Worm (Caenorhabditis elegans) whole organism, young adult: ENCODE results near the gene Y47G7B.2.
A peak's percentile ranks its signal among the peaks of the same experiment; 100 is the strongest.

Experiments
- B0336.3 ChIP-seq: fragments of 200-800 bp; sonication (Bioruptor generic); IDR thresholded peaks from 2 replicates; pipeline ENCODE4 v1.3.6; 2022; ENCODE audit warnings: missing genetic modification characterization, missing compliant biosample characterization
- C17E4.6 ChIP-seq: fragments of 200-800 bp; sonication (Bioruptor generic); IDR thresholded peaks from 2 replicates; pipeline ENCODE4 v1.3.6; 2022; ENCODE audit warnings: missing genetic modification reagents, missing genetic modification characterization, missing compliant biosample characterization
- F10E7.11 ChIP-seq: sonication (generic microtip); optimal IDR thresholded peaks from 2 replicates; lab custom pipeline; 2017; ENCODE audit warnings: mild to moderate bottlenecking, missing genetic modification characterization, moderate library complexity, missing compliant biosample characterization
- F23B12.7 ChIP-seq: sonication (generic microtip); optimal IDR thresholded peaks from 2 replicates; lab custom pipeline; 2017; ENCODE audit warnings: missing genetic modification characterization, mild to moderate bottlenecking, missing compliant biosample characterization, antibody characterized with exemption, moderate library complexity; ENCODE audit not compliant: insufficient read depth
- F39B2.1 ChIP-seq: fragments of 200-800 bp; sonication (Bioruptor generic); IDR thresholded peaks from 2 replicates; pipeline ENCODE4 v1.3.6; 2022; ENCODE audit warnings: missing genetic modification reagents, missing genetic modification characterization, missing compliant biosample characterization
- F57C9.4 ChIP-seq: sonication (generic microtip); optimal IDR thresholded peaks from 2 replicates; lab custom pipeline; 2017; ENCODE audit warnings: mild to moderate bottlenecking, missing genetic modification characterization, missing compliant biosample characterization
- Y95B8A.8 ChIP-seq: fragments of 200-800 bp; sonication (Bioruptor generic); IDR thresholded peaks from 2 replicates; pipeline ENCODE4 v1.3.6; 2022; ENCODE audit warnings: missing genetic modification reagents, missing genetic modification characterization, missing compliant biosample characterization
- ZK185.1 ChIP-seq: sonication (generic microtip); optimal IDR thresholded peaks from 2 replicates; lab custom pipeline; 2016; ENCODE audit warnings: mild to moderate bottlenecking, missing genetic modification characterization, missing compliant biosample characterization; ENCODE audit not compliant: poor library complexity, severe bottlenecking
- aptf-2 ChIP-seq: fragments of 200-800 bp; sonication (Bioruptor generic); conservative IDR thresholded peaks from 2 replicates; pipeline ENCODE4 v1.3.6; 2022; ENCODE audit warnings: missing genetic modification reagents, missing genetic modification characterization, missing compliant biosample characterization
- aptf-3 ChIP-seq: fragments of 200-800 bp; sonication (Bioruptor generic); IDR thresholded peaks from 2 replicates; pipeline ENCODE4 v1.3.6; 2022; ENCODE audit warnings: missing genetic modification characterization, missing compliant biosample characterization
- athp-1 ChIP-seq: sonication (generic microtip); optimal IDR thresholded peaks from 2 replicates; lab custom pipeline; 2017; ENCODE audit warnings: mild to moderate bottlenecking, missing genetic modification characterization, missing compliant biosample characterization
- cebp-1 ChIP-seq, 2 experiments: fragments of 200-800 bp in 1 of 2; sonication (Bioruptor generic) in 1 of 2; sonication (generic microtip) in 1 of 2; IDR thresholded peaks in 1 of 2; optimal IDR thresholded peaks in 1 of 2; 2 replicates each; pipeline versions ENCODE4 v1.3.6 to Lab custom; 2017 to 2022; ENCODE audit warnings: missing compliant biosample characterization in 2 of 2, missing genetic modification characterization in 2 of 2, mild to moderate bottlenecking in 1 of 2, missing genetic modification reagents in 1 of 2, moderate library complexity in 1 of 2
- cebp-2 ChIP-seq: fragments of 200-800 bp; sonication (Bioruptor generic); IDR thresholded peaks from 2 replicates; pipeline ENCODE4 v1.3.6; 2022; ENCODE audit warnings: missing genetic modification characterization, missing compliant biosample characterization
- ceh-100 ChIP-seq: fragments of 200-800 bp; sonication (Bioruptor generic); IDR thresholded peaks from 2 replicates; pipeline ENCODE4 v1.3.6; 2022; ENCODE audit warnings: missing genetic modification reagents, missing genetic modification characterization, missing compliant biosample characterization
- ceh-27 ChIP-seq: fragments of 200-800 bp; sonication (Bioruptor generic); optimal IDR thresholded peaks from 2 replicates; lab custom pipeline; 2018; ENCODE audit warnings: mild to moderate bottlenecking, missing genetic modification characterization, moderate library complexity, missing compliant biosample characterization
- ceh-40 ChIP-seq: fragments of 200-800 bp; sonication (Bioruptor generic); IDR thresholded peaks from 2 replicates; pipeline ENCODE4 v1.3.6; 2022; ENCODE audit warnings: missing genetic modification characterization, missing compliant biosample characterization
- chd-7 ChIP-seq: sonication (generic microtip); optimal IDR thresholded peaks from 2 replicates; lab custom pipeline; 2016; ENCODE audit warnings: mild to moderate bottlenecking, missing genetic modification characterization, moderate library complexity, missing compliant biosample characterization
- dpff-1 ChIP-seq: sonication (generic microtip); optimal IDR thresholded peaks from 2 replicates; lab custom pipeline; 2017; ENCODE audit warnings: mild to moderate bottlenecking, missing genetic modification characterization, missing compliant biosample characterization
- egl-44 ChIP-seq: fragments of 200-800 bp; sonication (Bioruptor generic); IDR thresholded peaks from 2 replicates; pipeline ENCODE4 v1.3.6; 2022; ENCODE audit warnings: missing genetic modification reagents, missing genetic modification characterization, missing compliant biosample characterization
- ekl-4 ChIP-seq: fragments of 200-800 bp; sonication (Bioruptor generic); IDR thresholded peaks from 2 replicates; pipeline ENCODE4 v1.3.6; 2022; ENCODE audit warnings: missing genetic modification reagents, missing genetic modification characterization, missing compliant biosample characterization
- ets-4 ChIP-seq: fragments of 200-800 bp; sonication (Bioruptor generic); optimal IDR thresholded peaks from 2 replicates; lab custom pipeline; 2018; ENCODE audit warnings: mild to moderate bottlenecking, missing genetic modification characterization, missing compliant biosample characterization
- hlh-12 ChIP-seq: sonication (generic microtip); optimal IDR thresholded peaks from 2 replicates; lab custom pipeline; 2016; ENCODE audit warnings: missing genetic modification characterization, missing compliant biosample characterization
- hrde-1 ChIP-seq: sonication (generic microtip); optimal IDR thresholded peaks from 2 replicates; lab custom pipeline; 2016; ENCODE audit warnings: missing genetic modification characterization, mild to moderate bottlenecking, missing compliant biosample characterization, moderate library complexity, missing genotype, missing genetic modification reagents, borderline replicate concordance
- hsf-1 ChIP-seq: fragments of 200-800 bp; sonication (Bioruptor generic); IDR thresholded peaks from 2 replicates; pipeline ENCODE4 v1.3.6; 2022; ENCODE audit warnings: missing genetic modification reagents, missing genetic modification characterization, missing compliant biosample characterization
- let-607 ChIP-seq, 2 experiments: fragments of 200-800 bp in 1 of 2; sonication (Bioruptor generic) in 1 of 2; sonication (generic microtip) in 1 of 2; optimal IDR thresholded peaks; 2 replicates each; lab custom pipeline; 2016 to 2018; ENCODE audit warnings: mild to moderate bottlenecking in 2 of 2, missing compliant biosample characterization in 2 of 2, missing genetic modification characterization in 2 of 2, moderate library complexity in 2 of 2, missing genotype in 1 of 2
- lin-26 ChIP-seq: fragments of 200-800 bp; sonication (Bioruptor generic); IDR thresholded peaks from 2 replicates; pipeline ENCODE4 v1.3.6; 2022; ENCODE audit warnings: missing genetic modification reagents, missing genetic modification characterization, missing compliant biosample characterization
- lsl-1 ChIP-seq: fragments of 200-800 bp; sonication (Bioruptor generic); optimal IDR thresholded peaks from 2 replicates; lab custom pipeline; 2018; ENCODE audit warnings: mild to moderate bottlenecking, missing genetic modification characterization, moderate library complexity, missing compliant biosample characterization
- madf-10 ChIP-seq: sonication (generic microtip); optimal IDR thresholded peaks from 2 replicates; lab custom pipeline; 2016; ENCODE audit warnings: mild to moderate bottlenecking, missing genetic modification characterization, missing compliant biosample characterization
- madf-6 ChIP-seq: fragments of 200-800 bp; sonication (Bioruptor generic); IDR thresholded peaks from 2 replicates; pipeline ENCODE4 v1.3.6; 2022; ENCODE audit warnings: missing genetic modification reagents, missing genetic modification characterization, missing compliant biosample characterization
- madf-8 ChIP-seq: fragments of 200-800 bp; sonication (Bioruptor generic); conservative IDR thresholded peaks from 2 replicates; pipeline ENCODE4 v1.3.6; 2022; ENCODE audit warnings: missing genetic modification reagents, missing genetic modification characterization, missing compliant biosample characterization
- mcd-1 ChIP-seq: fragments of 200-800 bp; sonication (Bioruptor generic); IDR thresholded peaks from 2 replicates; pipeline ENCODE4 v1.3.6; 2022; ENCODE audit warnings: missing genetic modification reagents, missing genetic modification characterization, missing compliant biosample characterization
- nfyb-1 ChIP-seq: fragments of 200-800 bp; sonication (Bioruptor generic); IDR thresholded peaks from 2 replicates; pipeline ENCODE4 v1.3.6; 2022; ENCODE audit warnings: missing genetic modification reagents, missing genetic modification characterization, missing compliant biosample characterization
- nhr-179 ChIP-seq: sonication (generic microtip); optimal IDR thresholded peaks from 2 replicates; lab custom pipeline; 2016; ENCODE audit warnings: mild to moderate bottlenecking, missing genetic modification characterization, missing compliant biosample characterization
- pbrm-1 ChIP-seq: fragments of 200-800 bp; sonication (Bioruptor generic); IDR thresholded peaks from 2 replicates; pipeline ENCODE4 v1.3.6; 2022; ENCODE audit warnings: missing genetic modification reagents, missing genetic modification characterization, missing compliant biosample characterization
- pha-4 ChIP-seq: fragments of 150-350 bp; sonication (generic microtip); optimal IDR thresholded peaks from 2 replicates; lab custom pipeline; 2014; ENCODE audit warnings: missing biosample characterization, missing genetic modification reagents, missing genetic modification characterization
- rpc-1 ChIP-seq, 2 experiments: fragments of 150-350 bp in 1 of 2; sonication (generic microtip) in 1 of 2; optimal IDR thresholded peaks; 2 replicates each; lab custom pipeline; 2014 to 2018; ENCODE audit warnings: missing biosample characterization in 1 of 2, missing genetic modification characterization in 1 of 2, missing genetic modification reagents in 1 of 2, missing genotype in 1 of 2
- snpc-1.1 ChIP-seq: sonication (generic microtip); optimal IDR thresholded peaks from 2 replicates; lab custom pipeline; 2017; ENCODE audit warnings: missing genetic modification characterization, mild to moderate bottlenecking, missing compliant biosample characterization, antibody characterized with exemption, moderate library complexity, missing genotype, missing genetic modification reagents; ENCODE audit not compliant: insufficient read depth
- snpc-1.3 ChIP-seq: sonication (generic microtip); optimal IDR thresholded peaks from 2 replicates; lab custom pipeline; 2017; ENCODE audit warnings: missing genetic modification characterization, mild to moderate bottlenecking, missing compliant biosample characterization, antibody characterized with exemption, moderate library complexity, missing genotype, missing genetic modification reagents; ENCODE audit not compliant: insufficient read depth
- snpc-3.4 ChIP-seq: sonication (generic microtip); optimal IDR thresholded peaks from 2 replicates; lab custom pipeline; 2017; ENCODE audit warnings: missing genetic modification characterization, mild to moderate bottlenecking, missing compliant biosample characterization, antibody characterized with exemption, moderate library complexity, missing genotype, missing genetic modification reagents
- ztf-25 ChIP-seq: fragments of 200-800 bp; sonication (Bioruptor generic); IDR thresholded peaks from 2 replicates; pipeline ENCODE4 v1.3.6; 2022; ENCODE audit warnings: missing genetic modification reagents, missing genetic modification characterization, missing compliant biosample characterization
- ztf-3 ChIP-seq: fragments of 200-800 bp; sonication (Bioruptor generic); optimal IDR thresholded peaks from 2 replicates; lab custom pipeline; 2018; ENCODE audit warnings: mild to moderate bottlenecking, missing genetic modification characterization, missing compliant biosample characterization

The Y47G7B.2 gene

DNA sequence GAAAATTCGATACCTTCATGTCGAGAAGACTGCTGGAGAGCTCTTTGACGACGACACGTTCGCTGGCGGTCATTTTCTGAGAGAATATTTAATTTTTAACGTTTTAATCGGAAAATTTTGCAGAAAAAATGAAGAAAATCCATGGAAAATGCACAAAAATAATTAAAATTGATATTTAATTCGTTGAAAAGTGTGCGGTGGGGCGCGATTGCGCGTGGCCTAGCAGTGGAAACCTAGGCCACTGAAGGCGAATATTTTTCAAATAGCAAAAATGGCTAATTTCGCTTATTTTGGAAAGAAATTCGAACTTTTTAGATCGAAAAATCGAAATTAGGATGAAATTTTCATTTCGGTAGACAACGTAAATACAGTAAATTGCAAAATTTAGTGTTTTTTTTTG lies 44.7 kb upstream of the Y47G7B.2 start, which contains the start of gene F29A7.6 (continued):
- TF ChIP-seq snpc-1.1: peak; percentile 5
- TF ChIP-seq cebp-2: no peak
- peak; percentile 38 for TF ChIP-seq ceh-100 (GFP tag; lab: Robert Waterston, UW)
- no peak for TF ChIP-seq cebp-1 (GFP tag; IDR thresholded peaks at IDR 0.05; lab: Robert Waterston, UW)
- TF ChIP-seq cebp-1 (tag; optimal IDR thresholded peaks at IDR 0.05; lab: Kevin White, UChicago): no peak
- TF ChIP-seq egl-44 (GFP tag; lab: Robert Waterston, UW): no peak
- TF ChIP-seq madf-8: peak; percentile 23
- TF ChIP-seq ceh-27 (GFP tag; lab: Kevin White, UChicago): peak; percentile 54
- TF ChIP-seq F10E7.11 (tag; lab: Kevin White, UChicago): no peak
- peak; percentile 96 for TF ChIP-seq mcd-1 (GFP tag; lab: Robert Waterston, UW)

DNA sequence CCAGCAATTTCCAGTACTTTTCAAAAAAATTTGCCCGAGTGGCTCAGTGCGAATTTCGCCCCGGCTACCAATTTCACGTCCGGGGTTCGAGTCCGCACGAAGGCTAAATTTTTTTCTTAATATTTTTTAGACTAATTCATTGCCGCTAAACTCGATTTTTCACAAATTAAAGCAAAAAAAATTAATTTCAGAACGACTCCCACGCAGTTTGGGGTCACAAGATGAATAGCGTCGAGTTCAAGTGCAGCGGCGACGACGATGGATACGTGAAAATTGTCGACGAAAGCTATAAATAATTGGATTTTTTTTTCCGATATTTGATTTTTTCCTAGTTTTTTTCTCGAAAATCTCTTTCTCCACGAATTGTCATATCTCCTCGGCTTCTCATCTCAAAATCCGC lies 43.5 kb upstream of the Y47G7B.2 start:
- TF ChIP-seq ekl-4 (0 out of 2 replicates have a peak, but pooled peaks have one; percentile 21), hlh-12 (tag; lab: Kevin White, UChicago) (no peak), F39B2.1 (GFP tag; lab: Robert Waterston, UW) (no peak), hsf-1 (GFP tag; lab: Robert Waterston, UW) (no peak), F57C9.4 (tag; lab: Kevin White, UChicago) (no peak), ets-4 (GFP tag; lab: Kevin White, UChicago) (no peak), F23B12.7 (no peak), Y95B8A.8 (GFP tag; lab: Robert Waterston, UW) (no peak), let-607 (tag; optimal IDR thresholded peaks at IDR 0.05; lab: Kevin White, UChicago) (no peak), cebp-2 (no peak), snpc-3.4 (tag; lab: Kevin White, UChicago) (no peak), aptf-2 (GFP tag; lab: Robert Waterston, UW) (no peak), ztf-3 (no peak), cebp-1 (GFP tag; IDR thresholded peaks at IDR 0.05; lab: Robert Waterston, UW) (no peak), cebp-1 (tag; optimal IDR thresholded peaks at IDR 0.05; lab: Kevin White, UChicago) (no peak), ZK185.1 (tag; lab: Kevin White, UChicago) (no peak), madf-10 (no peak), lsl-1 (no peak), madf-6 (GFP tag; lab: Robert Waterston, UW) (peak; percentile 43; the same call in 1 of the 2 replicates), dpff-1 (tag; lab: Kevin White, UChicago) (no peak), mcd-1 (GFP tag; lab: Robert Waterston, UW) (peak; percentile 54; the same call in 1 of the 2 replicates), aptf-3 (GFP tag; lab: Robert Waterston, UW) (no peak), pbrm-1 (GFP tag; lab: Robert Waterston, UW) (0 out of 2 replicates have a peak, but pooled peaks have one; percentile 8), pha-4 (tag; lab: Kevin White, UChicago) (no peak), chd-7 (tag; lab: Kevin White, UChicago) (no peak), nfyb-1 (GFP tag; lab: Robert Waterston, UW) (0 out of 2 replicates have a peak, but pooled peaks have one; percentile 30), rpc-1 (optimal IDR thresholded peaks at IDR 0.05; lab: Kevin White, UChicago) (no peak), rpc-1 (tag; optimal IDR thresholded peaks at IDR 0.05; lab: Kevin White, UChicago) (no peak), hrde-1 (tag; lab: Kevin White, UChicago) (peak; percentile 19), athp-1 (peak; percentile 21), nhr-179 (tag; lab: Kevin White, UChicago) (no peak), ztf-25 (GFP tag; lab: Robert Waterston, UW) (no peak), snpc-1.3 (tag; lab: Kevin White, UChicago) (no peak), ceh-40 (GFP tag; lab: Robert Waterston, UW) (no peak), lin-26 (GFP tag; lab: Robert Waterston, UW) (no peak), B0336.3 (GFP tag; lab: Robert Waterston, UW) (peak; percentile 51; the same call in 1 of the 2 replicates), C17E4.6 (no peak)
